Fruit fly (Drosophila melanogaster) whole organism, embryonic: Measurements from ENCODE around the gene Diedel2.
A peak's percentile ranks its signal among the peaks of the same experiment; 100 is the strongest.

ENCODE experiments used
- Adf1 ChIP-seq: fragments of 200-800 bp; sonication (Bioruptor generic); IDR thresholded peaks from 2 replicates; pipeline ENCODE4 v1.3.6; 2022; ENCODE audit warnings: missing biosample characterization, missing genetic modification characterization
- Asciz ChIP-seq: fragments of 200-800 bp; sonication (Bioruptor generic); optimal IDR thresholded peaks from 2 replicates; lab custom pipeline; 2017; ENCODE audit warnings: missing biosample characterization, mild to moderate bottlenecking, missing genetic modification characterization, missing genetic modification reagents
- BEAF-32 ChIP-seq: fragments of 200-800 bp; sonication (Bioruptor generic); optimal IDR thresholded peaks from 3 replicates; lab custom pipeline; 2017; ENCODE audit warnings: missing biosample characterization, missing genetic modification characterization, mild to moderate bottlenecking, moderate library complexity, missing genetic modification reagents
- Bteb2 ChIP-seq: fragments of 200-800 bp; sonication (Bioruptor generic); optimal IDR thresholded peaks from 2 replicates; lab custom pipeline; 2016; ENCODE audit warnings: missing biosample characterization, missing genetic modification characterization
- CG10959 ChIP-seq: fragments of 200-800 bp; sonication (Bioruptor generic); IDR thresholded peaks from 2 replicates; pipeline ENCODE4 v1.3.6; 2022; ENCODE audit warnings: missing biosample characterization, missing genetic modification characterization
- CG11723 ChIP-seq: fragments of 200-800 bp; sonication (Bioruptor generic); optimal IDR thresholded peaks from 2 replicates; lab custom pipeline; 2017; ENCODE audit warnings: missing biosample characterization, mild to moderate bottlenecking, missing genetic modification characterization
- CG12299 ChIP-seq: fragments of 200-800 bp; sonication (Bioruptor generic); optimal IDR thresholded peaks from 2 replicates; lab custom pipeline; 2018; ENCODE audit warnings: missing biosample characterization, mild to moderate bottlenecking, missing genetic modification characterization
- CG15073 ChIP-seq: fragments of 200-800 bp; sonication (Bioruptor generic); optimal IDR thresholded peaks from 2 replicates; lab custom pipeline; 2016; ENCODE audit warnings: missing biosample characterization, missing genetic modification characterization
- CG1603 ChIP-seq: fragments of 200-800 bp; sonication (Bioruptor generic); optimal IDR thresholded peaks from 2 replicates; lab custom pipeline; 2019; ENCODE audit warnings: missing biosample characterization, mild to moderate bottlenecking, missing genetic modification characterization, moderate library complexity
- CG1647 ChIP-seq: fragments of 200-800 bp; sonication (Bioruptor generic); optimal IDR thresholded peaks from 3 replicates; lab custom pipeline; 2016; ENCODE audit warnings: missing biosample characterization, missing genetic modification characterization
- CG17361 ChIP-seq: fragments of 200-800 bp; sonication (Bioruptor generic); IDR thresholded peaks from 3 replicates; pipeline ENCODE4 v1.3.6; 2022; ENCODE audit warnings: missing biosample characterization, missing genetic modification characterization
- CG17385 ChIP-seq: fragments of 200-800 bp; sonication (Bioruptor generic); optimal IDR thresholded peaks from 3 replicates; lab custom pipeline; 2018; ENCODE audit warnings: missing biosample characterization, mild to moderate bottlenecking, missing genetic modification characterization
- CG17612 ChIP-seq: fragments of 200-800 bp; sonication (Bioruptor generic); IDR thresholded peaks from 2 replicates; pipeline ENCODE4 v1.3.6; 2022; ENCODE audit warnings: missing biosample characterization, missing genetic modification characterization
- CG17829 ChIP-seq: fragments of 200-800 bp; optimal IDR thresholded peaks from 2 replicates; lab custom pipeline; 2019; ENCODE audit warnings: missing biosample characterization, mild to moderate bottlenecking, missing genetic modification characterization, moderate library complexity
- CG18619 ChIP-seq: fragments of 200-800 bp; sonication (Bioruptor generic); optimal IDR thresholded peaks from 3 replicates; lab custom pipeline; 2017; ENCODE audit warnings: missing biosample characterization, mild to moderate bottlenecking, missing genetic modification characterization
- CG2678 ChIP-seq: fragments of 200-800 bp; sonication (Bioruptor generic); optimal IDR thresholded peaks from 3 replicates; lab custom pipeline; 2019; ENCODE audit warnings: missing biosample characterization, mild to moderate bottlenecking, missing genetic modification characterization, moderate library complexity
- CG4282 ChIP-seq: fragments of 200-800 bp; sonication (Bioruptor generic); optimal IDR thresholded peaks from 2 replicates; lab custom pipeline; 2016; ENCODE audit warnings: missing biosample characterization, missing genetic modification characterization
- D19B ChIP-seq: fragments of 200-800 bp; sonication (Bioruptor generic); optimal IDR thresholded peaks from 2 replicates; lab custom pipeline; 2017; ENCODE audit warnings: missing biosample characterization, mild to moderate bottlenecking, missing genetic modification characterization
- Drgx ChIP-seq: fragments of 200-800 bp; sonication (Bioruptor generic); IDR thresholded peaks from 2 replicates; pipeline ENCODE4 v1.3.6; 2022; ENCODE audit warnings: missing biosample characterization, missing genetic modification characterization
- E2f1 ChIP-seq: fragments of 200-800 bp; sonication (Bioruptor generic); IDR thresholded peaks from 2 replicates; pipeline ENCODE4 v1.3.6; 2022; ENCODE audit warnings: missing biosample characterization, missing genetic modification characterization
- E2f2 ChIP-seq: fragments of 200-800 bp; sonication (Bioruptor generic); IDR thresholded peaks from 2 replicates; pipeline ENCODE4 v1.3.6; 2022; ENCODE audit warnings: missing biosample characterization, missing genetic modification characterization
- Hey ChIP-seq: fragments of 200-800 bp; sonication (Bioruptor generic); optimal IDR thresholded peaks from 3 replicates; lab custom pipeline; 2018; ENCODE audit warnings: missing biosample characterization, mild to moderate bottlenecking, missing genetic modification characterization
- Hmr ChIP-seq: fragments of 200-800 bp; sonication (Bioruptor generic); optimal IDR thresholded peaks from 3 replicates; lab custom pipeline; 2017; ENCODE audit warnings: mild to moderate bottlenecking, missing biosample characterization, missing genetic modification reagents, missing genetic modification characterization
- Med ChIP-seq: fragments of 200-800 bp; sonication (Bioruptor generic); peaks from one replicate; lab custom pipeline; 2016; ENCODE audit warnings: missing biosample characterization, missing genetic modification characterization, mild to moderate bottlenecking, inconsistent platforms, moderate library complexity
- Mes4 ChIP-seq: fragments of 200-800 bp; sonication (Bioruptor generic); optimal IDR thresholded peaks from 2 replicates; lab custom pipeline; 2016; ENCODE audit warnings: missing biosample characterization, missing genetic modification characterization
- Optix ChIP-seq: fragments of 200-800 bp; sonication (Bioruptor generic); IDR thresholded peaks from 3 replicates; pipeline ENCODE4 v1.3.6; 2022; ENCODE audit warnings: missing biosample characterization, missing genetic modification characterization
- PHDP ChIP-seq: fragments of 200-800 bp; sonication (Bioruptor generic); optimal IDR thresholded peaks from 3 replicates; lab custom pipeline; 2018; ENCODE audit warnings: missing biosample characterization, mild to moderate bottlenecking, missing genetic modification characterization, moderate library complexity
- Ptx1 ChIP-seq: fragments of 200-800 bp; sonication (Bioruptor generic); IDR thresholded peaks from 2 replicates; pipeline ENCODE4 v1.3.6; 2022; ENCODE audit warnings: missing biosample characterization, missing genetic modification characterization
- Taf1 ChIP-seq: fragments of 200-800 bp; sonication (Bioruptor generic); IDR thresholded peaks from 2 replicates; pipeline ENCODE4 v1.3.6; 2022; ENCODE audit warnings: missing biosample characterization, missing genetic modification characterization
- Trl ChIP-seq, 3 experiments: fragments of >200 bp in 2 of 3; fragments of 200-800 bp in 1 of 3; sonication (Bioruptor generic) in 1 of 3; optimal IDR thresholded peaks; 2 replicates in 1 of 3; 3 replicates in 2 of 3; lab custom pipeline; 2016 to 2017; ENCODE audit warnings: missing biosample characterization in 1 of 3, missing genetic modification characterization in 1 of 3
- Xrp1 ChIP-seq: fragments of 200-800 bp; sonication (Bioruptor generic); IDR thresholded peaks from 2 replicates; pipeline ENCODE4 v1.3.6; 2022; ENCODE audit warnings: missing biosample characterization, missing genetic modification characterization
- ac ChIP-seq: fragments of 200-800 bp; sonication (Bioruptor generic); optimal IDR thresholded peaks from 3 replicates; lab custom pipeline; 2017; ENCODE audit warnings: missing biosample characterization, mild to moderate bottlenecking, missing genetic modification characterization
- bowl ChIP-seq: fragments of 200-800 bp; sonication (Bioruptor generic); IDR thresholded peaks from 2 replicates; pipeline ENCODE4 v1.3.6; 2022; ENCODE audit warnings: missing biosample characterization, missing genetic modification characterization
- chm ChIP-seq: fragments of 200-800 bp; sonication (Bioruptor generic); IDR thresholded peaks from 2 replicates; pipeline ENCODE4 v1.3.6; 2022; ENCODE audit warnings: missing biosample characterization, missing genetic modification characterization
- crol ChIP-seq: fragments of 200-800 bp; sonication (Bioruptor generic); IDR thresholded peaks from 2 replicates; pipeline ENCODE4 v1.3.6; 2022; ENCODE audit warnings: missing biosample characterization, missing genetic modification characterization
- dm ChIP-seq: fragments of 200-800 bp; sonication (Bioruptor generic); optimal IDR thresholded peaks from 3 replicates; lab custom pipeline; 2016; ENCODE audit warnings: missing biosample characterization, missing genetic modification characterization
- dpn ChIP-seq, 2 experiments: fragments of 200-800 bp; sonication (Bioruptor generic); optimal IDR thresholded peaks; 3 replicates each; lab custom pipeline; 2016; ENCODE audit warnings: missing biosample characterization in 2 of 2, missing genetic modification characterization in 2 of 2
- eve ChIP-seq, 2 experiments: fragments of >200 bp; optimal IDR thresholded peaks; 2 replicates each; lab custom pipeline; 2017; ENCODE audit warnings: missing biosample characterization in 2 of 2, missing genetic modification characterization in 2 of 2
- ftz-f1 ChIP-seq: fragments of 200-800 bp; sonication (Bioruptor generic); optimal IDR thresholded peaks from 2 replicates; lab custom pipeline; 2016; ENCODE audit warnings: missing biosample characterization, missing genetic modification characterization
- gce ChIP-seq: fragments of 200-800 bp; sonication (Bioruptor generic); IDR thresholded peaks from 3 replicates; pipeline ENCODE4 v1.3.6; 2022; ENCODE audit warnings: missing biosample characterization, missing genetic modification characterization
- nmo ChIP-seq: fragments of 200-800 bp; sonication (Bioruptor generic); optimal IDR thresholded peaks from 2 replicates; lab custom pipeline; 2018; ENCODE audit warnings: missing biosample characterization, mild to moderate bottlenecking, missing genetic modification characterization, moderate library complexity
- onecut ChIP-seq: fragments of 200-800 bp; sonication (Bioruptor generic); IDR thresholded peaks from 2 replicates; pipeline ENCODE4 v1.3.6; 2022; ENCODE audit warnings: missing biosample characterization, missing genetic modification characterization
- pros ChIP-seq: fragments of 200-800 bp; sonication (Bioruptor generic); optimal IDR thresholded peaks from 3 replicates; lab custom pipeline; 2019; ENCODE audit warnings: missing biosample characterization, mild to moderate bottlenecking, missing genetic modification characterization, moderate library complexity
- rib ChIP-seq: fragments of 200-800 bp; sonication (Bioruptor generic); IDR thresholded peaks from 2 replicates; pipeline ENCODE4 v1.3.6; 2022; ENCODE audit warnings: missing biosample characterization, missing genetic modification characterization
- sens ChIP-seq: fragments of 200-800 bp; sonication (Bioruptor generic); peaks from one replicate; lab custom pipeline; 2016; ENCODE audit warnings: missing biosample characterization, missing genetic modification characterization
- slbo ChIP-seq: fragments of 200-800 bp; sonication (Bioruptor generic); IDR thresholded peaks from 2 replicates; pipeline ENCODE4 v1.3.6; 2022; ENCODE audit warnings: missing biosample characterization, missing genetic modification characterization
- sqz ChIP-seq: fragments of 200-800 bp; sonication (Bioruptor generic); optimal IDR thresholded peaks from 3 replicates; lab custom pipeline; 2018; ENCODE audit warnings: missing biosample characterization, mild to moderate bottlenecking, missing genetic modification characterization
- sr ChIP-seq: fragments of 200-800 bp; sonication (Bioruptor generic); IDR thresholded peaks from 3 replicates; pipeline ENCODE4 v1.3.6; 2022; ENCODE audit warnings: missing biosample characterization, missing genetic modification characterization
- ssp ChIP-seq: fragments of 200-800 bp; sonication (Bioruptor generic); IDR thresholded peaks from 2 replicates; pipeline ENCODE4 v1.3.6; 2022; ENCODE audit warnings: missing biosample characterization, missing genetic modification characterization
- yki ChIP-seq: fragments of >200 bp; optimal IDR thresholded peaks from 3 replicates; lab custom pipeline; 2018
- zfh1 ChIP-seq: fragments of 200-800 bp; sonication (Bioruptor generic); IDR thresholded peaks from 3 replicates; pipeline ENCODE4 v1.3.6; 2022; ENCODE audit warnings: missing biosample characterization, missing genetic modification characterization

Gene Diedel2

dm6 chr3R:29592139-29592814, 16.0 kb upstream of the Diedel2 start (continued):
- TF ChIP-seq sqz (GFP tag; lab: Kevin White, UChicago) (peak; percentile 75), PHDP (no peak), ac (GFP tag; lab: Kevin White, UChicago) (no peak), ftz-f1 (GFP tag; lab: Kevin White, UChicago) (peak; percentile 42), Taf1 (no peak), Drgx (peak; percentile 66), eve (GFP tag; optimal IDR thresholded peaks at IDR 0.05; lab: Kevin White, UChicago) (no peak), crol (peak; percentile 88), CG10959 (GFP tag; lab: Robert Waterston, UW) (no peak), bowl (no peak), slbo (peak; percentile 26; the same call in 1 of the 2 replicates), sens (GFP tag; lab: Kevin White, UChicago) (peak; percentile 69), CG4282 (GFP tag; lab: Kevin White, UChicago) (no peak), yki (no peak), CG2678 (tag; lab: Kevin White, UChicago) (no peak), CG17385 (GFP tag; lab: Kevin White, UChicago) (peak; percentile 39), CG17361 (no peak), Mes4 (no peak), D19B (GFP tag; lab: Kevin White, UChicago) (peak; percentile 7), CG17829 (tag; lab: Kevin White, UChicago) (no peak), CG17612 (no peak), CG12299 (tag; lab: Kevin White, UChicago) (no peak), Ptx1 (GFP tag; lab: Robert Waterston, UW) (0 out of 2 replicates have a peak, but pooled peaks have one; percentile 28), Xrp1 (0 out of 2 replicates have a peak, but pooled peaks have one; percentile 7), CG11723 (no peak), CG15073 (GFP tag; lab: Kevin White, UChicago) (no peak), Trl (optimal IDR thresholded peaks at IDR 0.05; lab: Kevin White, UChicago) (no peak), Trl (GFP tag; optimal IDR thresholded peaks at IDR 0.05; lab: Kevin White, UChicago) (no peak), dm (no peak), Adf1 (GFP tag; lab: Robert Waterston, UW) (no peak), CG18619 (GFP tag; lab: Kevin White, UChicago) (no peak), pros (GFP tag; lab: Kevin White, UChicago) (no peak), CG1647 (no peak), chm (GFP tag; lab: Robert Waterston, UW) (0 out of 2 replicates have a peak, but pooled peaks have one; percentile 48), E2f2 (GFP tag; lab: Robert Waterston, UW) (no peak), Hey (tag; lab: Kevin White, UChicago) (no peak), gce (0 out of 3 replicates have a peak, but pooled peaks have one; percentile 16), ssp (GFP tag; lab: Robert Waterston, UW) (no peak), Optix (GFP tag; lab: Robert Waterston, UW) (no peak), onecut (GFP tag; lab: Robert Waterston, UW) (peak; percentile 22; the same call in 1 of the 2 replicates), CG1603 (tag; lab: Kevin White, UChicago) (peak; percentile 6), Asciz (GFP tag; lab: Kevin White, UChicago) (no peak), BEAF-32 (no peak), rib (GFP tag; lab: Robert Waterston, UW) (peak; percentile 36; the same call in 1 of the 2 replicates), Med (GFP tag; lab: Kevin White, UChicago) (peak; percentile 81), dpn (GFP tag; optimal IDR thresholded peaks at IDR 0.05; lab: Kevin White, UChicago) (no peak), Hmr (GFP tag; lab: Kevin White, UChicago) (no peak), nmo (GFP tag; lab: Kevin White, UChicago) (no peak), E2f1 (GFP tag; lab: Robert Waterston, UW) (peak; percentile 14; the same call in 1 of the 2 replicates), Bteb2 (GFP tag; lab: Kevin White, UChicago) (no peak), sr (0 out of 3 replicates have a peak, but pooled peaks have one; percentile 35), zfh1 (0 out of 3 replicates have a peak, but pooled peaks have one; percentile 12)
